Fruit fly (Drosophila melanogaster) whole organism, embryonic: ENCODE results near the gene CG3434.

Experiments used
- Aef1 ChIP-seq: fragments of 200-800 bp; sonication (Bioruptor generic); IDR thresholded peaks from 3 replicates; pipeline ENCODE4 v1.3.6; 2022; ENCODE audit warnings: missing biosample characterization, missing genetic modification characterization
- Awh ChIP-seq: fragments of 200-800 bp; sonication (Bioruptor generic); IDR thresholded peaks from 2 replicates; pipeline ENCODE4, ENCODE4 v1.3.6; 2022; ENCODE audit warnings: missing biosample characterization, missing genetic modification characterization
- C15 ChIP-seq: fragments of 200-800 bp; sonication (Bioruptor generic); IDR thresholded peaks from 3 replicates; pipeline ENCODE4 v1.3.6; 2022; ENCODE audit warnings: missing biosample characterization, missing genetic modification characterization
- CG1024 ChIP-seq: fragments of 200-800 bp; sonication (Bioruptor generic); IDR thresholded peaks from 2 replicates; pipeline ENCODE4 v1.3.6; 2022; ENCODE audit warnings: missing biosample characterization, missing genetic modification characterization
- CG10654 ChIP-seq: fragments of 200-800 bp; sonication (Bioruptor generic); optimal IDR thresholded peaks from 2 replicates; lab custom pipeline; 2016; ENCODE audit warnings: missing biosample characterization, missing genetic modification characterization
- CG11504 ChIP-seq: fragments of 200-800 bp; sonication (Bioruptor generic); optimal IDR thresholded peaks from 3 replicates; lab custom pipeline; 2019; ENCODE audit warnings: missing biosample characterization, mild to moderate bottlenecking, missing genetic modification characterization, moderate library complexity
- CG12744 ChIP-seq: fragments of 200-800 bp; sonication (Bioruptor generic); optimal IDR thresholded peaks from 2 replicates; lab custom pipeline; 2016; ENCODE audit warnings: missing biosample characterization, missing genetic modification characterization
- CG15696 ChIP-seq: fragments of 200-800 bp; sonication (Bioruptor generic); optimal IDR thresholded peaks from 2 replicates; lab custom pipeline; 2019; ENCODE audit warnings: missing biosample characterization, mild to moderate bottlenecking, missing genetic modification characterization, moderate library complexity
- CG16779 ChIP-seq: fragments of 200-800 bp; sonication (Bioruptor generic); IDR thresholded peaks from 2 replicates; pipeline ENCODE4 v1.3.6; 2022; ENCODE audit warnings: missing biosample characterization, missing genetic modification characterization
- CG17186 ChIP-seq: fragments of 200-800 bp; sonication (Bioruptor generic); optimal IDR thresholded peaks from 3 replicates; lab custom pipeline; 2017; ENCODE audit warnings: missing biosample characterization, missing genetic modification reagents, missing genetic modification characterization
- CG17829 ChIP-seq: fragments of 200-800 bp; optimal IDR thresholded peaks from 2 replicates; lab custom pipeline; 2019; ENCODE audit warnings: missing biosample characterization, mild to moderate bottlenecking, missing genetic modification characterization, moderate library complexity
- CG18262 ChIP-seq: fragments of 200-800 bp; optimal IDR thresholded peaks from 3 replicates; lab custom pipeline; 2019; ENCODE audit warnings: missing biosample characterization, mild to moderate bottlenecking, missing genetic modification characterization, moderate library complexity
- CG2116 ChIP-seq: fragments of 200-800 bp; sonication (Bioruptor generic); optimal IDR thresholded peaks from 3 replicates; lab custom pipeline; 2018; ENCODE audit warnings: missing biosample characterization, mild to moderate bottlenecking, missing genetic modification characterization
- CG2129 ChIP-seq: fragments of 200-800 bp; sonication (Bioruptor generic); IDR thresholded peaks from 2 replicates; pipeline ENCODE4 v1.3.6; 2022; ENCODE audit warnings: missing biosample characterization, missing genetic modification characterization; ENCODE audit not compliant: partially characterized antibody
- CG3065 ChIP-seq: fragments of 200-800 bp; sonication (Bioruptor generic); optimal IDR thresholded peaks from 2 replicates; lab custom pipeline; 2016; ENCODE audit warnings: missing biosample characterization, missing genetic modification characterization
- CG33557 ChIP-seq: fragments of 200-800 bp; sonication (Bioruptor generic); optimal IDR thresholded peaks from 2 replicates; lab custom pipeline; 2019; ENCODE audit warnings: missing biosample characterization, mild to moderate bottlenecking, missing genetic modification characterization, moderate library complexity
- CG3726 ChIP-seq: fragments of 200-800 bp; sonication (Bioruptor generic); IDR thresholded peaks from 3 replicates; pipeline ENCODE4, ENCODE4 v1.3.6; 2022; ENCODE audit warnings: missing biosample characterization, missing genetic modification characterization
- CG42726 ChIP-seq: fragments of 200-800 bp; sonication (Bioruptor generic); IDR thresholded peaks from 2 replicates; pipeline ENCODE4 v1.3.6; 2022; ENCODE audit warnings: missing biosample characterization, missing genetic modification characterization; ENCODE audit not compliant: partially characterized antibody
- CG4360 ChIP-seq: fragments of 200-800 bp; sonication (Bioruptor generic); IDR thresholded peaks from 2 replicates; pipeline ENCODE4 v1.3.6; 2022; ENCODE audit warnings: missing biosample characterization, missing genetic modification characterization
- CG4730 ChIP-seq: fragments of 200-800 bp; sonication (Bioruptor generic); IDR thresholded peaks from 2 replicates; pipeline ENCODE4 v1.3.6; 2022; ENCODE audit warnings: missing biosample characterization, missing genetic modification characterization
- CG6254 ChIP-seq: fragments of 200-800 bp; sonication (Bioruptor generic); optimal IDR thresholded peaks from 3 replicates; lab custom pipeline; 2017; ENCODE audit warnings: mild to moderate bottlenecking, missing biosample characterization, missing genetic modification reagents, missing genetic modification characterization
- CG7839 ChIP-seq: fragments of 200-800 bp; sonication (Bioruptor generic); optimal IDR thresholded peaks from 3 replicates; lab custom pipeline; 2018; ENCODE audit warnings: missing biosample characterization, mild to moderate bottlenecking, missing genetic modification characterization, moderate library complexity
- CG7928 ChIP-seq: fragments of 200-800 bp; sonication (Bioruptor generic); optimal IDR thresholded peaks from 2 replicates; lab custom pipeline; 2017; ENCODE audit warnings: missing biosample characterization, mild to moderate bottlenecking, missing genetic modification characterization
- CG9727 ChIP-seq: fragments of 200-800 bp; sonication (Bioruptor generic); optimal IDR thresholded peaks from 3 replicates; lab custom pipeline; 2017; ENCODE audit warnings: missing biosample characterization, mild to moderate bottlenecking, missing genetic modification characterization
- CHES-1-like ChIP-seq: fragments of 200-800 bp; sonication (Bioruptor generic); optimal IDR thresholded peaks from 2 replicates; lab custom pipeline; 2016; ENCODE audit warnings: missing biosample characterization, missing genetic modification characterization
- Chrac-16 ChIP-seq: fragments of 200-800 bp; sonication (Bioruptor generic); optimal IDR thresholded peaks from 3 replicates; lab custom pipeline; 2016; ENCODE audit warnings: missing biosample characterization, missing genetic modification characterization
- D19A ChIP-seq: fragments of 200-800 bp; optimal IDR thresholded peaks from 3 replicates; lab custom pipeline; 2019; ENCODE audit warnings: missing biosample characterization, mild to moderate bottlenecking, missing genetic modification characterization, moderate library complexity
- Meics ChIP-seq: fragments of 200-800 bp; sonication (Bioruptor generic); optimal IDR thresholded peaks from 2 replicates; lab custom pipeline; 2017; ENCODE audit warnings: missing biosample characterization, mild to moderate bottlenecking, missing genetic modification characterization
- NK7.1 ChIP-seq: fragments of 200-800 bp; sonication (Bioruptor generic); optimal IDR thresholded peaks from 3 replicates; lab custom pipeline; 2016; ENCODE audit warnings: missing biosample characterization, missing genetic modification characterization
- NfI ChIP-seq: fragments of 200-800 bp; sonication (Bioruptor generic); optimal IDR thresholded peaks from 3 replicates; lab custom pipeline; 2018; ENCODE audit warnings: missing biosample characterization, mild to moderate bottlenecking, missing genetic modification characterization, moderate library complexity
- ap ChIP-seq: fragments of 200-800 bp; sonication (Bioruptor generic); IDR thresholded peaks from 2 replicates; pipeline ENCODE4 v1.3.6; 2022; ENCODE audit warnings: missing biosample characterization, missing genetic modification characterization
- ara ChIP-seq: fragments of 200-800 bp; sonication (Bioruptor generic); IDR thresholded peaks from 2 replicates; pipeline ENCODE4 v1.3.6; 2022; ENCODE audit warnings: missing biosample characterization, missing genetic modification characterization
- bab2 ChIP-seq: fragments of 200-800 bp; sonication (Bioruptor generic); optimal IDR thresholded peaks from 2 replicates; lab custom pipeline; 2016; ENCODE audit warnings: missing biosample characterization, missing genetic modification characterization
- chif ChIP-seq, 2 experiments: fragments of 200-800 bp; sonication (Bioruptor generic); optimal IDR thresholded peaks; 3 replicates each; lab custom pipeline; 2016; ENCODE audit warnings: missing biosample characterization in 2 of 2, missing genetic modification characterization in 2 of 2
- chn ChIP-seq: fragments of 200-800 bp; sonication (Bioruptor generic); optimal IDR thresholded peaks from 2 replicates; lab custom pipeline; 2016; ENCODE audit warnings: missing biosample characterization, missing genetic modification characterization
- crol ChIP-seq: fragments of 200-800 bp; sonication (Bioruptor generic); IDR thresholded peaks from 2 replicates; pipeline ENCODE4 v1.3.6; 2022; ENCODE audit warnings: missing biosample characterization, missing genetic modification characterization
- emc ChIP-seq: fragments of 200-800 bp; sonication (Bioruptor generic); optimal IDR thresholded peaks from 2 replicates; lab custom pipeline; 2016; ENCODE audit warnings: missing biosample characterization, missing genetic modification characterization
- grau ChIP-seq: fragments of 200-800 bp; optimal IDR thresholded peaks from 3 replicates; lab custom pipeline; 2019; ENCODE audit warnings: missing biosample characterization, mild to moderate bottlenecking, missing genetic modification characterization, moderate library complexity
- hkb ChIP-seq, 2 experiments: fragments of 200-800 bp in 1 of 2; fragments of >200 bp in 1 of 2; sonication (Bioruptor generic) in 1 of 2; IDR thresholded peaks in 1 of 2; optimal IDR thresholded peaks in 1 of 2; 2 replicates each; pipeline versions ENCODE4 v1.3.6 to Lab custom; 2017 to 2022; ENCODE audit warnings: missing biosample characterization in 1 of 2, missing genetic modification characterization in 1 of 2
- insv ChIP-seq, 2 experiments: fragments of 200-800 bp; sonication (Bioruptor generic); optimal IDR thresholded peaks; 3 replicates each; lab custom pipeline; 2016 to 2018; ENCODE audit warnings: missing biosample characterization in 2 of 2, missing genetic modification characterization in 2 of 2
- lola ChIP-seq, 3 experiments: fragments of >200 bp in 2 of 3; fragments of 200-800 bp in 1 of 3; sonication (Bioruptor generic) in 1 of 3; optimal IDR thresholded peaks; 2 replicates each; lab custom pipeline; 2017 to 2019; ENCODE audit warnings: missing biosample characterization in 3 of 3, missing genetic modification characterization in 3 of 3, mild to moderate bottlenecking in 1 of 3, moderate library complexity in 1 of 3
- mld ChIP-seq: fragments of 200-800 bp; sonication (Bioruptor generic); IDR thresholded peaks from 3 replicates; pipeline ENCODE4 v1.3.6; 2022; ENCODE audit warnings: missing biosample characterization, missing genetic modification characterization; ENCODE audit not compliant: partially characterized antibody
- ranshi ChIP-seq: fragments of 200-800 bp; sonication (Bioruptor generic); IDR thresholded peaks from 2 replicates; pipeline ENCODE4 v1.3.6; 2022; ENCODE audit warnings: missing biosample characterization, missing genetic modification characterization
- repo ChIP-seq: fragments of 200-800 bp; sonication (Bioruptor generic); optimal IDR thresholded peaks from 2 replicates; lab custom pipeline; 2016; ENCODE audit warnings: missing biosample characterization, missing genetic modification characterization
- sens ChIP-seq: fragments of 200-800 bp; sonication (Bioruptor generic); peaks from one replicate; lab custom pipeline; 2016; ENCODE audit warnings: missing biosample characterization, missing genetic modification characterization
- slp2 ChIP-seq: fragments of 200-800 bp; sonication (Bioruptor generic); optimal IDR thresholded peaks from 2 replicates; lab custom pipeline; 2016; ENCODE audit warnings: missing biosample characterization, missing genetic modification characterization
- tup ChIP-seq: fragments of 200-800 bp; sonication (Bioruptor generic); optimal IDR thresholded peaks from 2 replicates; lab custom pipeline; 2016; ENCODE audit warnings: missing biosample characterization, mild to moderate bottlenecking, missing genetic modification characterization, moderate library complexity
- vvl ChIP-seq: fragments of 200-800 bp; sonication (Bioruptor generic); IDR thresholded peaks from 2 replicates; pipeline ENCODE4 v1.3.6; 2022; ENCODE audit warnings: missing biosample characterization, missing genetic modification characterization
- wdn ChIP-seq: fragments of 200-800 bp; sonication (Bioruptor generic); IDR thresholded peaks from 2 replicates; pipeline ENCODE4 v1.3.6; 2022; ENCODE audit warnings: missing biosample characterization, missing genetic modification characterization

Gene CG3434

dm6 chr3L:9422636-9423419 lies 37.8 kb downstream of the CG3434 start, which contains the start of gene aay (continued):
- TF ChIP-seq CG10654 (GFP tag; lab: Kevin White, UChicago) (peak; percentile 98), insv (GFP tag; optimal IDR thresholded peaks at IDR 0.05; lab: Kevin White, UChicago) (peak; percentile 66 to 81), Chrac-16 (GFP tag; lab: Kevin White, UChicago) (peak; percentile 99), CG11504 (tag; lab: Kevin White, UChicago) (peak; percentile 98), ranshi (GFP tag; lab: Robert Waterston, UW) (peak; percentile 98), crol (GFP tag; lab: Robert Waterston, UW) (peak; percentile 79), ara (GFP tag; lab: Robert Waterston, UW) (peak; percentile 98), Awh (peak; percentile 97), CG18262 (tag; lab: Kevin White, UChicago) (peak; percentile 100), CG2116 (GFP tag; lab: Kevin White, UChicago) (peak; percentile 91), ap (GFP tag; lab: Robert Waterston, UW) (peak; percentile 97), CG3726 (GFP tag; lab: Robert Waterston, UW) (peak; percentile 98), CG3065 (GFP tag; lab: Kevin White, UChicago) (peak; percentile 98), CG17186 (GFP tag; lab: Kevin White, UChicago) (peak; percentile 92), CG7839 (tag; lab: Kevin White, UChicago) (peak; percentile 99), lola (GFP tag; optimal IDR thresholded peaks at IDR 0.05; lab: Kevin White, UChicago) (peak in 1 of 3 experiments; percentile 99), C15 (GFP tag; lab: Robert Waterston, UW) (peak; percentile 95), slp2 (GFP tag; lab: Kevin White, UChicago) (peak; percentile 98), CG6254 (GFP tag; lab: Kevin White, UChicago) (peak; percentile 97), grau (tag; lab: Kevin White, UChicago) (peak; percentile 99), NK7.1 (GFP tag; lab: Kevin White, UChicago) (peak; percentile 97), hkb (optimal IDR thresholded peaks at IDR 0.05; lab: Kevin White, UChicago) (no peak), hkb (GFP tag; IDR thresholded peaks at IDR 0.05; lab: Robert Waterston, UW) (peak; percentile 99), sens (GFP tag; lab: Kevin White, UChicago) (peak; percentile 100), chif (GFP tag; optimal IDR thresholded peaks at IDR 0.05; lab: Kevin White, UChicago) (peak; percentile 97 to 99), vvl (GFP tag; lab: Robert Waterston, UW) (peak; percentile 99), chn (GFP tag; lab: Kevin White, UChicago) (peak; percentile 98), mld (GFP tag; lab: Robert Waterston, UW) (no peak), CG16779 (GFP tag; lab: Robert Waterston, UW) (peak; percentile 97), emc (GFP tag; lab: Kevin White, UChicago) (peak; percentile 94), tup (GFP tag; lab: Kevin White, UChicago) (peak; percentile 97), CG15696 (tag; lab: Kevin White, UChicago) (peak; percentile 99), Aef1 (peak; percentile 98), CG17829 (tag; lab: Kevin White, UChicago) (peak; percentile 99), CG7928 (GFP tag; lab: Kevin White, UChicago) (peak; percentile 82), CG12744 (GFP tag; lab: Kevin White, UChicago) (peak; percentile 98), CG1024 (GFP tag; lab: Robert Waterston, UW) (peak; percentile 95), CHES-1-like (GFP tag; lab: Kevin White, UChicago) (peak; percentile 97), NfI (GFP tag; lab: Kevin White, UChicago) (peak; percentile 99), CG33557 (peak; percentile 98), CG42726 (GFP tag; lab: Robert Waterston, UW) (no peak; the same call in 1 of the 2 replicates), repo (GFP tag; lab: Kevin White, UChicago) (peak; percentile 95), CG9727 (GFP tag; lab: Kevin White, UChicago) (peak; percentile 100), wdn (GFP tag; lab: Robert Waterston, UW) (peak; percentile 95), CG4730 (peak; percentile 97), Meics (GFP tag; lab: Kevin White, UChicago) (peak; percentile 98), CG2129 (GFP tag; lab: Robert Waterston, UW) (no peak), CG4360 (GFP tag; lab: Robert Waterston, UW) (peak; percentile 84), D19A (peak; percentile 99), bab2 (GFP tag; lab: Kevin White, UChicago) (peak; percentile 99)
